Worm (Caenorhabditis elegans): ENCODE results near the gene nep-22.

The nep-22 gene

DNA sequence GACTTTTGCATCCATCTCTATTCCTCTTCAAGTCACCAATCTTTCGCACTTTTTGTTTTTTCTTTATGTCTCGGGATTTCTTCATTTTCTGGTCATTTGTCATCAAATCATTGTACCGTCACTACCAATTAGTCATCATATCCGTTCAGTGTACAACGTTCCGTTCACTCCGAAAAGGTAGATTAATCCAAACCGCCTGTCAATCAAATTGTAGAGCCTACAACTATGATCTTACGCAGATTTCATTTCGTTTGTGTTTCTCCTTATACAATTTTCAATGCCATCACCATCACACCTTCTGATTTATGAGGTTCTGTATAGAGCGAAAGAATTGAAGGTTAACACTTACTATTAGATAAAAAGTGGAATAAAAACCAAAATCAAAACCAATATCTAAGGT is 51.5 kb downstream of the nep-22 start:
- TF ChIP-seq K12H6.12 (tag; optimal IDR thresholded peaks at IDR 0.05): no peak
- peak; percentile 53 for TF ChIP-seq unc-62 (GFP tag; optimal IDR thresholded peaks at IDR 0.05)
- no peak for TF ChIP-seq nfya-2 (GFP tag; IDR thresholded peaks at IDR 0.05)
